Worm (Caenorhabditis elegans): ENCODE data around the gene cln-3.1.

Gene cln-3.1

ce11 chrV:11239187-11239725 lies 26.2 kb downstream of the cln-3.1 start, which contains the start of the genes dvc-1 and ima-1 (continued):
- TF ChIP-seq vab-7 (GFP tag; IDR thresholded peaks at IDR 0.05) (peak; percentile 45), lin-13 (GFP tag; optimal IDR thresholded peaks at IDR 0.05) (peak; percentile 63), dve-1 (tag; optimal IDR thresholded peaks at IDR 0.05; ENCODE audit: insufficient read depth) (peak; percentile 43), spr-3 (GFP tag; optimal IDR thresholded peaks at IDR 0.05) (no peak), hlh-11 (tag; optimal IDR thresholded peaks at IDR 0.05) (peak; percentile 58), unc-130 (GFP tag; optimal IDR thresholded peaks at IDR 0.05) (peak; percentile 96), T26A8.4 (GFP tag; IDR thresholded peaks at IDR 0.05) (no peak), lin-38 (GFP tag; IDR thresholded peaks at IDR 0.05) (peak; percentile 82), lin-29 (GFP tag; IDR thresholded peaks at IDR 0.05) (no peak), Y48G9A.11 (GFP tag; IDR thresholded peaks at IDR 0.05) (0 out of 2 replicates have a peak, but pooled peaks have one; percentile 27), F49E8.2 (tag; optimal IDR thresholded peaks at IDR 0.05; ENCODE audit: borderline replicate concordance) (peak; percentile 31), egl-27 (tag; optimal IDR thresholded peaks at IDR 0.05) (no peak), zfp-2 (tag; optimal IDR thresholded peaks at IDR 0.05) (no peak), hlh-30 (tag; optimal IDR thresholded peaks at IDR 0.05; ENCODE audit: insufficient read depth) (peak; percentile 75), pha-4 (GFP tag; IDR thresholded peaks at IDR 0.05) (peak; percentile 43; the same call in 1 of the 2 replicates), pha-4 (tag; optimal IDR thresholded peaks at IDR 0.05) (no peak)

ce11 chrV:11235876-11236275 lies 29.6 kb downstream of the cln-3.1 start:
- TF ChIP-seq dmd-6 (GFP tag; IDR thresholded peaks at IDR 0.05) (peak; percentile 54), lsy-2 (tag; optimal IDR thresholded peaks at IDR 0.05) (peak in 1 of 2 experiments; percentile 12), unc-62 (GFP tag; optimal IDR thresholded peaks at IDR 0.05 in 1 of 2) (peak in 1 of 2 experiments; percentile 88), unc-62 (tag; optimal IDR thresholded peaks at IDR 0.05) (no peak), gei-8 (GFP tag; optimal IDR thresholded peaks at IDR 0.05) (no peak), hlh-11 (tag; optimal IDR thresholded peaks at IDR 0.05) (peak; percentile 70), aha-1 (tag) (peak; percentile 5), daf-16 (GFP tag; optimal IDR thresholded peaks at IDR 0.05) (no peak), daf-16 (tag; optimal IDR thresholded peaks at IDR 0.05) (peak; percentile 33), D1046.2 (GFP tag; IDR thresholded peaks at IDR 0.05) (no peak), sdz-12 (GFP tag; optimal IDR thresholded peaks at IDR 0.05) (no peak), pqm-1 (tag; optimal IDR thresholded peaks at IDR 0.05) (peak; percentile 91), duxl-1 (tag; optimal IDR thresholded peaks at IDR 0.05; ENCODE audit: poor library complexity) (no peak), nhr-42 (GFP tag; IDR thresholded peaks at IDR 0.05) (0 out of 2 replicates have a peak, but pooled peaks have one; percentile 3), Y105C5A.15 (GFP tag; IDR thresholded peaks at IDR 0.05) (no peak), nhr-28 (tag; optimal IDR thresholded peaks at IDR 0.05) (peak; percentile 27), mxl-3 (GFP tag; optimal IDR thresholded peaks at IDR 0.05) (peak; percentile 23), lin-38 (GFP tag; IDR thresholded peaks at IDR 0.05) (no peak), nhr-102 (tag; optimal IDR thresholded peaks at IDR 0.05) (peak; percentile 24), php-3 (GFP tag; IDR thresholded peaks at IDR 0.05) (peak; percentile 60; the same call in 1 of the 2 replicates), zip-2 (tag; optimal IDR thresholded peaks at IDR 0.05) (no peak), nhr-48 (tag; optimal IDR thresholded peaks at IDR 0.05) (peak; percentile 19), dve-1 (tag; optimal IDR thresholded peaks at IDR 0.05; ENCODE audit: insufficient read depth) (peak; percentile 37), ceh-44 (GFP tag; IDR thresholded peaks at IDR 0.05) (no peak)

ce11 chrV:11234350-11234749 lies 31.1 kb downstream of the cln-3.1 start, which contains the start of gene T19B10.5:
T19B10.5 (plus strand) TSS chrV:11234650.
- TF ChIP-seq aha-1 (tag), result peak; percentile 83
- no peak for TF ChIP-seq snpc-4 (tag; optimal IDR thresholded peaks at IDR 0.05)
